Fruit fly (Drosophila melanogaster): Measurements from ENCODE around the gene CG6686.
A peak's percentile ranks its signal among the peaks of the same experiment; 100 is the strongest.

The CG6686 gene

DNA sequence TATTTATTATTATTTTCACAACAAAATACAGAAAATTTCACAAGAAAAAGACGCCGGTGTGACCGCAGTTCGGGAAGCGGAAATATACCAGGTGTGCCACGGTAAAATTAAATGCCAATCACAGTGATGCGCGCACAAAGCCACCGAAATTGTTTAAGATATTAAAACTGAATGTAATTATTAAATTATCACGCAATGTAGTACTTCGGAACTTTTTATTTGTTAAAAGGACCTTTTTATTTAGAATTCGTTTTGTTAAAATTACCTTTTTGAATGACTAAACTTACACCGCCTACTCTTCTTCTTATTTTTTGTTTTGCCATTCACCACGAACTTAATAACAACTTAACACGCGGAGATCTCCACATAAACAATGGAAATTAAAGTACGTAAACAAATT, at the start of gene CG6686, which contains the start of gene CG34163 (continued):
- no peak for TF ChIP-seq fd96Cb (tag; optimal IDR thresholded peaks at IDR 0.05)
- TF ChIP-seq zfh1 (GFP tag; IDR thresholded peaks at IDR 0.05), result peak; percentile 49; the same call in 1 of the 3 replicates
- TF ChIP-seq Six4 (GFP tag; optimal IDR thresholded peaks at IDR 0.05), result no peak
- TF ChIP-seq NK7.1 (GFP tag; optimal IDR thresholded peaks at IDR 0.05), result no peak
- TF ChIP-seq HmgZ (tag; optimal IDR thresholded peaks at IDR 0.05), result peak; percentile 38
- TF ChIP-seq CG31365 (tag; optimal IDR thresholded peaks at IDR 0.05), result no peak
- no peak for TF ChIP-seq Dek (tag; optimal IDR thresholded peaks at IDR 0.05)
- no peak for TF ChIP-seq eyg (GFP tag; optimal IDR thresholded peaks at IDR 0.05)
- peak; percentile 34 for TF ChIP-seq HmgD (GFP tag; optimal IDR thresholded peaks at IDR 0.05)
- TF ChIP-seq hkb (optimal IDR thresholded peaks at IDR 0.05), result no peak
- TF ChIP-seq hkb (GFP tag; IDR thresholded peaks at IDR 0.05), result no peak
- no peak for TF ChIP-seq CG34224 (GFP tag; IDR thresholded peaks at IDR 0.05; ENCODE audit: partially characterized antibody)
- peak; percentile 65 for TF ChIP-seq yki (optimal IDR thresholded peaks at IDR 0.05)
- no peak for TF ChIP-seq D19B (GFP tag; optimal IDR thresholded peaks at IDR 0.05)
- TF ChIP-seq lbe (GFP tag; optimal IDR thresholded peaks at IDR 0.05), result no peak
- peak; percentile 64 for TF ChIP-seq CG8924 (tag; optimal IDR thresholded peaks at IDR 0.05)
- no peak for TF ChIP-seq tna (GFP tag; IDR thresholded peaks at IDR 0.05; ENCODE audit: partially characterized antibody)
- TF ChIP-seq CG2712 (tag; optimal IDR thresholded peaks at IDR 0.05), result peak; percentile 65
- no peak for TF ChIP-seq pfk (GFP tag; optimal IDR thresholded peaks at IDR 0.05)
- TF ChIP-seq NC2α (GFP tag; optimal IDR thresholded peaks at IDR 0.05), result no peak
- TF ChIP-seq Sin3A (optimal IDR thresholded peaks at IDR 0.05), result peak; percentile 59
- TF ChIP-seq fu2 (GFP tag; optimal IDR thresholded peaks at IDR 0.05), result peak; percentile 30
- TF ChIP-seq p53 (GFP tag; optimal IDR thresholded peaks at IDR 0.05), result no peak
- peak; percentile 61 for TF ChIP-seq CG7271 (tag; optimal IDR thresholded peaks at IDR 0.05)
- peak; percentile 5 for TF ChIP-seq CG8944 (GFP tag; optimal IDR thresholded peaks at IDR 0.05)
- peak; percentile 8 for TF ChIP-seq CG1792 (GFP tag; optimal IDR thresholded peaks at IDR 0.05)
- TF ChIP-seq pan (optimal IDR thresholded peaks at IDR 0.05), result no peak
- TF ChIP-seq pan (GFP tag; optimal IDR thresholded peaks at IDR 0.05 in 1 of 2, IDR thresholded peaks at IDR 0.05 in 1 of 2), result no peak
- TF ChIP-seq CG15514 (GFP tag; optimal IDR thresholded peaks at IDR 0.05), result peak; percentile 49
- TF ChIP-seq pros (GFP tag; optimal IDR thresholded peaks at IDR 0.05), result no peak
- peak; percentile 36 for TF ChIP-seq Tbp (GFP tag; optimal IDR thresholded peaks at IDR 0.05)
- peak; percentile 31 for TF ChIP-seq CG3995 (GFP tag; optimal IDR thresholded peaks at IDR 0.05)
- no peak for TF ChIP-seq crp (GFP tag; optimal IDR thresholded peaks at IDR 0.05)
- peak; percentile 63 for TF ChIP-seq stwl (tag; optimal IDR thresholded peaks at IDR 0.05)
- peak; percentile 50 for TF ChIP-seq CG9609 (GFP tag; optimal IDR thresholded peaks at IDR 0.05)
- TF ChIP-seq CG1647 (GFP tag; optimal IDR thresholded peaks at IDR 0.05), result peak; percentile 8
- TF ChIP-seq sisA (GFP tag; IDR thresholded peaks at IDR 0.05), result peak; percentile 39; the same call in 1 of the 2 replicates
- TF ChIP-seq CG11093 (GFP tag; IDR thresholded peaks at IDR 0.05), result no peak
- peak; percentile 55 for TF ChIP-seq Hr3 (GFP tag; optimal IDR thresholded peaks at IDR 0.05)
- no peak for TF ChIP-seq C15 (GFP tag; IDR thresholded peaks at IDR 0.05)
- TF ChIP-seq cad (GFP tag; optimal IDR thresholded peaks at IDR 0.05), result no peak
- no peak for TF ChIP-seq CG1024 (GFP tag; IDR thresholded peaks at IDR 0.05)
- no peak for TF ChIP-seq org-1 (GFP tag; optimal IDR thresholded peaks at IDR 0.05)
- no peak for TF ChIP-seq tap (tag; optimal IDR thresholded peaks at IDR 0.05)
- no peak for TF ChIP-seq CG7556 (GFP tag; optimal IDR thresholded peaks at IDR 0.05)
- no peak for TF ChIP-seq CG15073 (GFP tag; optimal IDR thresholded peaks at IDR 0.05)
- no peak for TF ChIP-seq ranshi (GFP tag; IDR thresholded peaks at IDR 0.05)
- no peak for TF ChIP-seq jing (GFP tag; optimal IDR thresholded peaks at IDR 0.05)
- TF ChIP-seq gsb-n (tag; optimal IDR thresholded peaks at IDR 0.05), result no peak
- TF ChIP-seq slp2 (GFP tag; optimal IDR thresholded peaks at IDR 0.05), result peak; percentile 22
- TF ChIP-seq gro (GFP tag; optimal IDR thresholded peaks at IDR 0.05), result peak; percentile 31
- TF ChIP-seq E2f1 (GFP tag; IDR thresholded peaks at IDR 0.05), result no peak
- TF ChIP-seq Xrp1 (GFP tag; IDR thresholded peaks at IDR 0.05), result peak; percentile 27; the same call in 1 of the 2 replicates
- no peak for TF ChIP-seq CG11085 (GFP tag; IDR thresholded peaks at IDR 0.05)

Measured in whole organism, embryonic.